Worm (Caenorhabditis elegans) whole organism, L4 larva: ENCODE data around the gene apc-11.
A peak's percentile ranks its signal among the peaks of the same experiment; 100 is the strongest.

Experiments
- T26A8.4 ChIP-seq: fragments of 200-800 bp; sonication (Bioruptor generic); IDR thresholded peaks from 2 replicates; pipeline ENCODE4 v1.3.6; 2022; ENCODE audit warnings: missing genetic modification characterization, missing compliant biosample characterization
- Y105C5A.15 ChIP-seq: fragments of 200-800 bp; sonication (Bioruptor generic); IDR thresholded peaks from 2 replicates; pipeline ENCODE4 v1.3.6; 2022; ENCODE audit warnings: missing genetic modification characterization, missing compliant biosample characterization
- Y48G9A.11 ChIP-seq: fragments of 200-800 bp; sonication (Bioruptor generic); IDR thresholded peaks from 2 replicates; pipeline ENCODE4 v1.3.6; 2022; ENCODE audit warnings: missing genetic modification reagents, missing genetic modification characterization, missing compliant biosample characterization
- Y5F2A.4 ChIP-seq: fragments of 200-800 bp; sonication (Bioruptor generic); optimal IDR thresholded peaks from 2 replicates; lab custom pipeline; 2018; ENCODE audit warnings: mild to moderate bottlenecking, missing genetic modification characterization, missing compliant biosample characterization
- ZK337.2 ChIP-seq: fragments of 200-800 bp; sonication (Bioruptor generic); IDR thresholded peaks from 2 replicates; pipeline ENCODE4 v1.3.6; 2022; ENCODE audit warnings: missing genetic modification reagents, missing genetic modification characterization, missing compliant biosample characterization
- aha-1 ChIP-seq: fragments of 150-350 bp; peaks from one replicate; lab custom pipeline; 2014; ENCODE audit warnings: missing biosample characterization, missing genetic modification characterization
- attf-4 ChIP-seq: sonication (generic microtip); optimal IDR thresholded peaks from 3 replicates; lab custom pipeline; 2017; ENCODE audit warnings: missing biosample characterization, missing genetic modification characterization
- ceh-20 ChIP-seq: fragments of 200-800 bp; sonication (Bioruptor generic); IDR thresholded peaks from 2 replicates; pipeline ENCODE4 v1.3.6; 2022; ENCODE audit warnings: missing genetic modification reagents, missing genetic modification characterization, missing compliant biosample characterization
- ctbp-1 ChIP-seq: fragments of 200-800 bp; sonication (Bioruptor generic); IDR thresholded peaks from 2 replicates; pipeline ENCODE4 v1.3.6; 2022; ENCODE audit warnings: missing genetic modification reagents, missing genetic modification characterization, missing compliant biosample characterization
- daf-16 ChIP-seq, 3 experiments: sonication (generic microtip); optimal IDR thresholded peaks; 2 replicates each; lab custom pipeline; 2016 to 2017; ENCODE audit warnings: missing genetic modification characterization in 3 of 3, missing genetic modification reagents in 3 of 3, mild to moderate bottlenecking in 2 of 3, missing compliant biosample characterization in 2 of 3, missing biosample characterization in 1 of 3, moderate library complexity in 1 of 3
- dmd-6 ChIP-seq: fragments of 200-800 bp; sonication (Bioruptor generic); IDR thresholded peaks from 2 replicates; pipeline ENCODE4 v1.3.6; 2022; ENCODE audit warnings: missing genetic modification reagents, missing genetic modification characterization, missing compliant biosample characterization
- dmd-8 ChIP-seq: fragments of 200-800 bp; sonication (Bioruptor generic); IDR thresholded peaks from 2 replicates; pipeline ENCODE4 v1.3.6; 2022; ENCODE audit warnings: missing genetic modification characterization, missing compliant biosample characterization
- duxl-1 ChIP-seq: sonication (generic microtip); optimal IDR thresholded peaks from 2 replicates; lab custom pipeline; 2016; ENCODE audit warnings: mild to moderate bottlenecking, missing genetic modification characterization, moderate library complexity, missing compliant biosample characterization; ENCODE audit not compliant: poor library complexity
- dve-1 ChIP-seq: sonication (generic microtip); optimal IDR thresholded peaks from 2 replicates; lab custom pipeline; 2017; ENCODE audit warnings: antibody characterized with exemption, mild to moderate bottlenecking, missing genetic modification characterization, missing compliant biosample characterization; ENCODE audit not compliant: insufficient read depth
- egl-43 ChIP-seq: fragments of 200-800 bp; sonication (Bioruptor generic); IDR thresholded peaks from 2 replicates; pipeline ENCODE4 v1.3.6; 2022; ENCODE audit warnings: missing genetic modification reagents, missing genetic modification characterization, missing compliant biosample characterization
- fkh-10 ChIP-seq: fragments of 150-350 bp; optimal IDR thresholded peaks from 2 replicates; lab custom pipeline; 2014; ENCODE audit warnings: missing biosample characterization, missing genetic modification reagents, missing genetic modification characterization
- hlh-30 ChIP-seq: sonication (generic microtip); optimal IDR thresholded peaks from 2 replicates; lab custom pipeline; 2017; ENCODE audit warnings: antibody characterized with exemption, mild to moderate bottlenecking, missing genetic modification characterization, missing compliant biosample characterization; ENCODE audit not compliant: insufficient read depth
- hmg-1.1 ChIP-seq: fragments of 200-800 bp; sonication (Bioruptor generic); IDR thresholded peaks from 2 replicates; pipeline ENCODE4 v1.3.6; 2022; ENCODE audit warnings: missing genetic modification reagents, missing genetic modification characterization, missing compliant biosample characterization
- lim-7 ChIP-seq: fragments of 200-800 bp; sonication (Bioruptor generic); IDR thresholded peaks from 2 replicates; pipeline ENCODE4 v1.3.6; 2022; ENCODE audit warnings: missing genetic modification characterization, missing compliant biosample characterization
- lin-1 ChIP-seq: fragments of 200-800 bp; sonication (Bioruptor generic); IDR thresholded peaks from 2 replicates; pipeline ENCODE4 v1.3.6; 2022; ENCODE audit warnings: missing genetic modification reagents, missing genetic modification characterization, missing compliant biosample characterization
- lin-13 ChIP-seq: fragments of 150-350 bp; optimal IDR thresholded peaks from 2 replicates; lab custom pipeline; 2014; ENCODE audit warnings: missing biosample characterization, missing genetic modification reagents, missing genetic modification characterization
- lin-29 ChIP-seq: fragments of 200-800 bp; sonication (Bioruptor generic); IDR thresholded peaks from 2 replicates; pipeline ENCODE4 v1.3.6; 2022; ENCODE audit warnings: missing genetic modification reagents, missing genetic modification characterization, missing compliant biosample characterization
- lsy-2 ChIP-seq, 2 experiments: fragments of 150-350 bp in 1 of 2; sonication (generic microtip) in 1 of 2; optimal IDR thresholded peaks; 2 replicates each; lab custom pipeline; 2014 to 2017; ENCODE audit warnings: missing biosample characterization in 2 of 2, missing genetic modification characterization in 2 of 2
- madf-5 ChIP-seq, 2 experiments: fragments of 200-800 bp; sonication (Bioruptor generic); IDR thresholded peaks; 2 replicates each; pipeline ENCODE4 v1.3.6; 2022; ENCODE audit warnings: missing compliant biosample characterization in 2 of 2, missing genetic modification characterization in 2 of 2
- madf-9 ChIP-seq: fragments of 200-800 bp; sonication (Bioruptor generic); conservative IDR thresholded peaks from 2 replicates; pipeline ENCODE4 v1.3.6; 2022; ENCODE audit warnings: missing genetic modification reagents, missing genetic modification characterization, missing compliant biosample characterization
- mdl-1 ChIP-seq, 2 experiments: fragments of 150-350 bp in 1 of 2; sonication (generic microtip) in 1 of 2; optimal IDR thresholded peaks; 2 replicates each; lab custom pipeline; 2014 to 2017; ENCODE audit warnings: missing biosample characterization in 2 of 2, missing genetic modification characterization in 2 of 2
- mes-2 ChIP-seq: sonication (generic microtip); optimal IDR thresholded peaks from 2 replicates; lab custom pipeline; 2016; ENCODE audit warnings: missing genotype, mild to moderate bottlenecking, missing genetic modification characterization, missing compliant biosample characterization; ENCODE audit not compliant: poor library complexity, severe bottlenecking
- nhr-102 ChIP-seq: sonication (generic microtip); optimal IDR thresholded peaks from 2 replicates; lab custom pipeline; 2016; ENCODE audit warnings: mild to moderate bottlenecking, missing genetic modification characterization, moderate library complexity, missing compliant biosample characterization
- nhr-28 ChIP-seq: fragments of 150-350 bp; optimal IDR thresholded peaks from 2 replicates; lab custom pipeline; 2014; ENCODE audit warnings: missing biosample characterization, missing genetic modification characterization
- nhr-42 ChIP-seq: fragments of 200-800 bp; sonication (Bioruptor generic); IDR thresholded peaks from 2 replicates; pipeline ENCODE4 v1.3.6; 2022; ENCODE audit warnings: missing genetic modification characterization, missing compliant biosample characterization
- nhr-76 ChIP-seq: fragments of 150-350 bp; optimal IDR thresholded peaks from 2 replicates; lab custom pipeline; 2014; ENCODE audit warnings: missing biosample characterization, missing genetic modification characterization
- nhr-77 ChIP-seq: fragments of 150-350 bp; optimal IDR thresholded peaks from 2 replicates; lab custom pipeline; 2014; ENCODE audit warnings: missing biosample characterization, missing genetic modification characterization
- php-3 ChIP-seq: fragments of 200-800 bp; sonication (Bioruptor generic); IDR thresholded peaks from 2 replicates; pipeline ENCODE4 v1.3.6; 2022; ENCODE audit warnings: missing genetic modification reagents, missing genetic modification characterization, missing compliant biosample characterization
- pqm-1 ChIP-seq: sonication (generic microtip); optimal IDR thresholded peaks from 2 replicates; lab custom pipeline; 2017; ENCODE audit warnings: missing biosample characterization, missing genetic modification characterization
- saeg-2 ChIP-seq: fragments of 200-800 bp; sonication (Bioruptor generic); IDR thresholded peaks from 2 replicates; pipeline ENCODE4 v1.3.6; 2022; ENCODE audit warnings: missing genetic modification reagents, missing genetic modification characterization, missing compliant biosample characterization
- set-16 ChIP-seq: fragments of 200-800 bp; sonication (Bioruptor generic); IDR thresholded peaks from 2 replicates; pipeline ENCODE4 v1.3.6; 2022; ENCODE audit warnings: missing genetic modification reagents, missing genetic modification characterization, missing compliant biosample characterization
- snpc-1.2 ChIP-seq: fragments of 200-800 bp; sonication (Bioruptor generic); IDR thresholded peaks from 2 replicates; pipeline ENCODE4 v1.3.6; 2022; ENCODE audit warnings: missing genetic modification reagents, missing genetic modification characterization, missing compliant biosample characterization
- spr-1 ChIP-seq: sonication (generic microtip); optimal IDR thresholded peaks from 2 replicates; lab custom pipeline; 2016; ENCODE audit warnings: mild to moderate bottlenecking, missing genetic modification characterization, missing compliant biosample characterization
- spr-3 ChIP-seq: fragments of 200-800 bp; sonication (Bioruptor generic); optimal IDR thresholded peaks from 2 replicates; lab custom pipeline; 2018; ENCODE audit warnings: mild to moderate bottlenecking, missing genetic modification characterization, missing compliant biosample characterization
- zag-1 ChIP-seq: fragments of 150-350 bp; optimal IDR thresholded peaks from 2 replicates; lab custom pipeline; 2014; ENCODE audit warnings: missing biosample characterization, missing genetic modification characterization
- zfp-3 ChIP-seq: fragments of 200-800 bp; sonication (Bioruptor generic); conservative IDR thresholded peaks from 2 replicates; pipeline ENCODE4 v1.3.6; 2022; ENCODE audit warnings: missing genetic modification reagents, missing genetic modification characterization, missing compliant biosample characterization
- zip-11 ChIP-seq: fragments of 200-800 bp; sonication (Bioruptor generic); IDR thresholded peaks from 2 replicates; pipeline ENCODE4 v1.3.6; 2022; ENCODE audit warnings: missing genetic modification characterization, missing compliant biosample characterization
- ztf-11 ChIP-seq: fragments of 150-350 bp; optimal IDR thresholded peaks from 2 replicates; lab custom pipeline; 2014; ENCODE audit warnings: missing biosample characterization, missing genetic modification characterization

Gene apc-11

ce11 chrIII:4562070-4562788, 32.0 kb downstream of the apc-11 start, which contains the start of gene pan-1 (continued):
- TF ChIP-seq lsy-2 (tag; optimal IDR thresholded peaks at IDR 0.05; lab: Kevin White, UChicago), result peak; percentile 20 to 52
- TF ChIP-seq, all 104 proteins: peak for 28

- TF ChIP-seq pqm-1 (tag; lab: Kevin White, UChicago) (peak; percentile 61), nhr-102 (no peak), nhr-28 (tag; lab: Kevin White, UChicago) (peak; percentile 14), dve-1 (tag; lab: Kevin White, UChicago) (peak; percentile 51), daf-16 (GFP tag; optimal IDR thresholded peaks at IDR 0.05; lab: Kevin White, UChicago) (no peak), daf-16 (tag; optimal IDR thresholded peaks at IDR 0.05; lab: Kevin White, UChicago) (peak; percentile 80), php-3 (GFP tag; lab: Robert Waterston, UW) (0 out of 2 replicates have a peak, but pooled peaks have one; percentile 21)
Observed at ce11 chrIII:4561286-4561685, 32.9 kb downstream of the apc-11 start.

DNA sequence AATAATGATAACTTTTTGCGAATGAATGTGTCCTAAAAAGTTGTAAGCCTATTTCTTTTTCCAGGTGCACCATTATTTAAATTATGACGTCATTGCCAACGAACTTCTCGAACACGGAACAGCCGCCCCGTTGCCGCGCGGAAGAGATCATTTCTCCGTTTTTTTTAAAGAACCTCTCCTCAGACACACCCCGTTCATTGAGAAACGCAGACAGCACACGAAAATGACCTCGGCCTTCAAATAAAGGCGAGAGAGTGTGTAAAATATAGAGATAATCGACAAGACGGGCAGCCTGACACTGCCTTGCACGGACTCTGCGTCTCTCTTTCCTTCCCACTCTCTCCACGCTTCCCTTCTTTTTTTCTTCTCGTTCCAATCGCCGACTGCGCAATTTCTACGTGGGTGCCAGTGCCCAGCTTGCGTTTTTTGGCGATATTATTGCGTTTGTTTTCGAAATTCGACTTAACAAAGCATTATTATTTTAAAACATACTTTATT, 33.8 kb downstream of the apc-11 start:
- no peak for TF ChIP-seq madf-5 (GFP tag; IDR thresholded peaks at IDR 0.05; lab: Robert Waterston, UW)
- TF ChIP-seq attf-4 (tag; lab: Kevin White, UChicago), result peak; percentile 67
- no peak for TF ChIP-seq lin-13
- TF ChIP-seq dve-1 (tag; lab: Kevin White, UChicago), result peak; percentile 81
- TF ChIP-seq hmg-1.1 (GFP tag; lab: Robert Waterston, UW), result peak; percentile 87
- no peak for TF ChIP-seq nhr-76
- no peak for TF ChIP-seq Y48G9A.11 (GFP tag; lab: Robert Waterston, UW)
- TF ChIP-seq nhr-77 (tag; lab: Kevin White, UChicago), result no peak
- TF ChIP-seq nhr-42, result no peak
- TF ChIP-seq mdl-1 (tag; optimal IDR thresholded peaks at IDR 0.05; lab: Kevin White, UChicago), result peak; percentile 47 to 63
- 0 out of 2 replicates have a peak, but pooled peaks have one; percentile 44 for TF ChIP-seq lin-29 (GFP tag; lab: Robert Waterston, UW)
- TF ChIP-seq snpc-1.2 (GFP tag; lab: Robert Waterston, UW), result no peak
- no peak for TF ChIP-seq ZK337.2 (GFP tag; lab: Robert Waterston, UW)
- no peak for TF ChIP-seq spr-3 (GFP tag; lab: Kevin White, UChicago)
- no peak for TF ChIP-seq Y105C5A.15 (GFP tag; lab: Robert Waterston, UW)
- 0 out of 2 replicates have a peak, but pooled peaks have one; percentile 27 for TF ChIP-seq zfp-3 (GFP tag; lab: Robert Waterston, UW)
- TF ChIP-seq fkh-10 (GFP tag; lab: Kevin White, UChicago), result no peak
- peak; percentile 66; the same call in 1 of the 2 replicates for TF ChIP-seq lin-1 (GFP tag; lab: Robert Waterston, UW)
- peak; percentile 74 to 79 for TF ChIP-seq lsy-2 (tag; optimal IDR thresholded peaks at IDR 0.05; lab: Kevin White, UChicago)
- peak; percentile 91 for TF ChIP-seq madf-9
- no peak for TF ChIP-seq zag-1 (tag; lab: Kevin White, UChicago)
- no peak for TF ChIP-seq Y5F2A.4 (GFP tag; lab: Kevin White, UChicago)
- TF ChIP-seq ztf-11, result no peak
- TF ChIP-seq spr-1 (tag; lab: Kevin White, UChicago), result peak; percentile 31
- peak; percentile 79 for TF ChIP-seq egl-43
- peak; percentile 60; the same call in 1 of the 2 replicates for TF ChIP-seq ctbp-1 (GFP tag; lab: Robert Waterston, UW)
- no peak for TF ChIP-seq zip-11
- 0 out of 2 replicates have a peak, but pooled peaks have one; percentile 39 for TF ChIP-seq php-3 (GFP tag; lab: Robert Waterston, UW)
- peak; percentile 64 for TF ChIP-seq dmd-6 (GFP tag; lab: Robert Waterston, UW)
- TF ChIP-seq aha-1, result peak; percentile 95
- TF ChIP-seq hlh-30 (tag; lab: Kevin White, UChicago), result peak; percentile 84
- TF ChIP-seq ceh-20 (GFP tag; lab: Robert Waterston, UW), result 0 out of 2 replicates have a peak, but pooled peaks have one; percentile 26
- no peak for TF ChIP-seq lim-7
- no peak for TF ChIP-seq dmd-8 (GFP tag; lab: Robert Waterston, UW)
- no peak; the same call in 1 of the 2 replicates for TF ChIP-seq saeg-2
- peak; percentile 63 for TF ChIP-seq duxl-1 (tag; lab: Kevin White, UChicago)
- TF ChIP-seq set-16 (GFP tag; lab: Robert Waterston, UW), result peak; percentile 67
- TF ChIP-seq pqm-1 (tag; lab: Kevin White, UChicago), result peak; percentile 26
- TF ChIP-seq T26A8.4 (GFP tag; lab: Robert Waterston, UW), result peak; percentile 78
- peak; percentile 66 for TF ChIP-seq mes-2 (tag; lab: Kevin White, UChicago)
